Fruit fly (Drosophila melanogaster): ENCODE measurements around the gene Cpsf6.

The Cpsf6 gene

dm6 chr3L:8299224-8300130, 15.8 kb downstream of the Cpsf6 start, which contains the start of the genes Arl5 and CG13671 (continued):
- TF ChIP-seq Fer1 (GFP tag; optimal IDR thresholded peaks at IDR 0.05) (peak; percentile 38), mirr (GFP tag; optimal IDR thresholded peaks at IDR 0.05) (peak; percentile 27), CTCF (GFP tag; optimal IDR thresholded peaks at IDR 0.05) (peak; percentile 1), Myb (GFP tag; optimal IDR thresholded peaks at IDR 0.05) (peak; percentile 62), CG2129 (GFP tag; IDR thresholded peaks at IDR 0.05; ENCODE audit: partially characterized antibody) (peak; percentile 52), Hmr (GFP tag; optimal IDR thresholded peaks at IDR 0.05) (peak; percentile 75), eve (GFP tag; optimal IDR thresholded peaks at IDR 0.05) (no peak), Pdp1 (GFP tag; optimal IDR thresholded peaks at IDR 0.05) (peak; percentile 50 to 57), CG31441 (GFP tag; IDR thresholded peaks at IDR 0.05) (peak; percentile 78), Hr39 (optimal IDR thresholded peaks at IDR 0.05) (no peak), al (GFP tag; IDR thresholded peaks at IDR 0.05) (peak; percentile 68), Elba2 (GFP tag; optimal IDR thresholded peaks at IDR 0.05) (peak; percentile 54), CG14050 (GFP tag; IDR thresholded peaks at IDR 0.05) (peak; percentile 67; the same call in 2 of the 3 replicates), Hr3 (GFP tag; optimal IDR thresholded peaks at IDR 0.05) (peak; percentile 86), CG10462 (GFP tag; optimal IDR thresholded peaks at IDR 0.05) (peak; percentile 79), CG14860 (GFP tag; IDR thresholded peaks at IDR 0.05; ENCODE audit: partially characterized antibody) (peak; percentile 62; the same call in 2 of the 3 replicates), ci (GFP tag; IDR thresholded peaks at IDR 0.05) (peak; percentile 84), fd102C (GFP tag; optimal IDR thresholded peaks at IDR 0.05) (peak; percentile 19), gsb (GFP tag; IDR thresholded peaks at IDR 0.05) (no peak), Sox102F (GFP tag; optimal IDR thresholded peaks at IDR 0.05) (no peak), nau (GFP tag; optimal IDR thresholded peaks at IDR 0.05) (peak; percentile 25), CkIIα-i1 (GFP tag; IDR thresholded peaks at IDR 0.05) (no peak), gsb-n (tag; optimal IDR thresholded peaks at IDR 0.05) (peak; percentile 76), CG1647 (GFP tag; optimal IDR thresholded peaks at IDR 0.05) (peak; percentile 70), CG15601 (tag; optimal IDR thresholded peaks at IDR 0.05) (peak; percentile 61), Dip3 (GFP tag; optimal IDR thresholded peaks at IDR 0.05) (peak; percentile 79), CG17802 (tag; optimal IDR thresholded peaks at IDR 0.05) (peak; percentile 56), kni (GFP tag; optimal IDR thresholded peaks at IDR 0.05) (peak; percentile 60), Optix (GFP tag; IDR thresholded peaks at IDR 0.05) (peak; percentile 62; the same call in 1 of the 3 replicates), Hey (tag; optimal IDR thresholded peaks at IDR 0.05) (no peak), slp2 (GFP tag; optimal IDR thresholded peaks at IDR 0.05) (no peak), CG17186 (GFP tag; optimal IDR thresholded peaks at IDR 0.05) (peak; percentile 3), org-1 (GFP tag; optimal IDR thresholded peaks at IDR 0.05) (peak; percentile 28), pfk (GFP tag; optimal IDR thresholded peaks at IDR 0.05) (no peak), Asciz (GFP tag; optimal IDR thresholded peaks at IDR 0.05) (peak; percentile 61), CG12071 (GFP tag; optimal IDR thresholded peaks at IDR 0.05) (no peak), tll (GFP tag; optimal IDR thresholded peaks at IDR 0.05) (peak in 1 of 2 experiments; percentile 35), fd96Cb (tag; optimal IDR thresholded peaks at IDR 0.05) (peak; percentile 67), chm (GFP tag; IDR thresholded peaks at IDR 0.05) (peak; percentile 64), CG4820 (GFP tag; optimal IDR thresholded peaks at IDR 0.05) (peak; percentile 81), CG13123 (GFP tag; optimal IDR thresholded peaks at IDR 0.05) (peak; percentile 83), scrt (GFP tag; optimal IDR thresholded peaks at IDR 0.05) (peak; percentile 59), CG6175 (GFP tag; IDR thresholded peaks at IDR 0.05) (0 out of 3 replicates have a peak, but pooled peaks have one; percentile 42), Deaf1 (tag; optimal IDR thresholded peaks at IDR 0.05) (no peak), D19A (tag; optimal IDR thresholded peaks at IDR 0.05) (no peak), CG12236 (GFP tag; optimal IDR thresholded peaks at IDR 0.05) (peak; percentile 5), nom (GFP tag; optimal IDR thresholded peaks at IDR 0.05) (peak; percentile 1), sens-2 (GFP tag; IDR thresholded peaks at IDR 0.05) (0 out of 2 replicates have a peak, but pooled peaks have one; percentile 17)

All from whole organism, embryonic.